Fruit fly (Drosophila melanogaster) whole organism, pupa: ENCODE results near the gene tst.

Source experiments
- CG10348 ChIP-seq: fragments of 200-800 bp; sonication (Bioruptor generic); IDR thresholded peaks from 2 replicates; pipeline ENCODE4 v1.3.6; 2022; ENCODE audit warnings: missing biosample characterization, missing genetic modification characterization
- CG12605 ChIP-seq: fragments of 200-800 bp; sonication (Bioruptor generic); IDR thresholded peaks from 2 replicates; pipeline ENCODE4 v1.3.6; 2022; ENCODE audit warnings: missing biosample characterization, missing genetic modification characterization
- CG13204 ChIP-seq: fragments of 200-800 bp; sonication (Bioruptor generic); optimal IDR thresholded peaks from 2 replicates; lab custom pipeline; 2018; ENCODE audit warnings: missing biosample characterization, mild to moderate bottlenecking, missing genetic modification characterization, moderate library complexity
- CG14655 ChIP-seq: fragments of 200-800 bp; sonication (Bioruptor generic); optimal IDR thresholded peaks from 3 replicates; lab custom pipeline; 2017; ENCODE audit warnings: mild to moderate bottlenecking, missing biosample characterization, missing genetic modification reagents, missing genetic modification characterization
- CG15710 ChIP-seq: fragments of 200-800 bp; sonication (Bioruptor generic); optimal IDR thresholded peaks from 2 replicates; lab custom pipeline; 2018; ENCODE audit warnings: missing biosample characterization, mild to moderate bottlenecking, missing genetic modification characterization, moderate library complexity
- CG17806 ChIP-seq: fragments of 200-800 bp; sonication (Bioruptor generic); optimal IDR thresholded peaks from 2 replicates; lab custom pipeline; 2018; ENCODE audit warnings: missing biosample characterization, mild to moderate bottlenecking, missing genetic modification characterization, moderate library complexity
- CG32121 ChIP-seq: fragments of 200-800 bp; sonication (Bioruptor generic); IDR thresholded peaks from 2 replicates; pipeline ENCODE4 v1.3.6; 2022; ENCODE audit warnings: missing biosample characterization, missing genetic modification characterization
- CG34367 ChIP-seq: fragments of 200-800 bp; sonication (Bioruptor generic); optimal IDR thresholded peaks from 2 replicates; lab custom pipeline; 2018; ENCODE audit warnings: missing biosample characterization, mild to moderate bottlenecking, missing genetic modification characterization
- CG4496 ChIP-seq: fragments of 200-800 bp; sonication (Bioruptor generic); IDR thresholded peaks from 3 replicates; pipeline ENCODE4 v1.3.6; 2022; ENCODE audit warnings: missing biosample characterization, missing genetic modification characterization
- CG8159 ChIP-seq: fragments of 200-800 bp; sonication (Bioruptor generic); optimal IDR thresholded peaks from 3 replicates; lab custom pipeline; 2018; ENCODE audit warnings: missing biosample characterization, mild to moderate bottlenecking, missing genetic modification characterization, moderate library complexity
- CG8301 ChIP-seq: fragments of 200-800 bp; sonication (Bioruptor generic); optimal IDR thresholded peaks from 2 replicates; lab custom pipeline; 2018; ENCODE audit warnings: missing biosample characterization, mild to moderate bottlenecking, missing genetic modification characterization
- CG9948 ChIP-seq: fragments of 200-800 bp; sonication (Bioruptor generic); optimal IDR thresholded peaks from 2 replicates; lab custom pipeline; 2018; ENCODE audit warnings: missing biosample characterization, mild to moderate bottlenecking, missing genetic modification characterization, moderate library complexity
- D1 ChIP-seq: fragments of 200-800 bp; sonication (Bioruptor generic); optimal IDR thresholded peaks from 2 replicates; lab custom pipeline; 2018; ENCODE audit warnings: missing biosample characterization, mild to moderate bottlenecking, missing genetic modification characterization, moderate library complexity
- EcR ChIP-seq: fragments of 200-800 bp; sonication (Bioruptor generic); optimal IDR thresholded peaks from 3 replicates; lab custom pipeline; 2019; ENCODE audit warnings: missing biosample characterization, missing genetic modification characterization, mild to moderate bottlenecking, moderate library complexity, missing genetic modification reagents
- Ets98B ChIP-seq: fragments of 200-800 bp; sonication (Bioruptor generic); IDR thresholded peaks from 2 replicates; pipeline ENCODE4 v1.3.6; 2022; ENCODE audit warnings: missing biosample characterization, missing genetic modification characterization
- Pif1A ChIP-seq: fragments of 200-800 bp; sonication (Bioruptor generic); optimal IDR thresholded peaks from 3 replicates; lab custom pipeline; 2016; ENCODE audit warnings: missing biosample characterization, missing genetic modification characterization
- Pif1B ChIP-seq: fragments of 200-800 bp; sonication (Bioruptor generic); optimal IDR thresholded peaks from 3 replicates; lab custom pipeline; 2016; ENCODE audit warnings: missing biosample characterization, missing genetic modification characterization
- Snoo ChIP-seq: fragments of 200-800 bp; sonication (Bioruptor generic); optimal IDR thresholded peaks from 3 replicates; lab custom pipeline; 2017; ENCODE audit warnings: missing biosample characterization, mild to moderate bottlenecking, missing genetic modification characterization, inconsistent platforms
- fd96Ca ChIP-seq: fragments of 200-800 bp; sonication (Bioruptor generic); IDR thresholded peaks from 3 replicates; pipeline ENCODE4 v1.3.6; 2022; ENCODE audit warnings: missing biosample characterization, missing genetic modification characterization
- gl ChIP-seq: fragments of 200-800 bp; sonication (Bioruptor generic); optimal IDR thresholded peaks from 2 replicates; lab custom pipeline; 2018; ENCODE audit warnings: missing biosample characterization, mild to moderate bottlenecking, missing genetic modification characterization
- rn ChIP-seq: fragments of 200-800 bp; sonication (Bioruptor generic); IDR thresholded peaks from 2 replicates; pipeline ENCODE4 v1.3.6; 2022; ENCODE audit warnings: missing biosample characterization, missing genetic modification characterization

The tst gene

DNA sequence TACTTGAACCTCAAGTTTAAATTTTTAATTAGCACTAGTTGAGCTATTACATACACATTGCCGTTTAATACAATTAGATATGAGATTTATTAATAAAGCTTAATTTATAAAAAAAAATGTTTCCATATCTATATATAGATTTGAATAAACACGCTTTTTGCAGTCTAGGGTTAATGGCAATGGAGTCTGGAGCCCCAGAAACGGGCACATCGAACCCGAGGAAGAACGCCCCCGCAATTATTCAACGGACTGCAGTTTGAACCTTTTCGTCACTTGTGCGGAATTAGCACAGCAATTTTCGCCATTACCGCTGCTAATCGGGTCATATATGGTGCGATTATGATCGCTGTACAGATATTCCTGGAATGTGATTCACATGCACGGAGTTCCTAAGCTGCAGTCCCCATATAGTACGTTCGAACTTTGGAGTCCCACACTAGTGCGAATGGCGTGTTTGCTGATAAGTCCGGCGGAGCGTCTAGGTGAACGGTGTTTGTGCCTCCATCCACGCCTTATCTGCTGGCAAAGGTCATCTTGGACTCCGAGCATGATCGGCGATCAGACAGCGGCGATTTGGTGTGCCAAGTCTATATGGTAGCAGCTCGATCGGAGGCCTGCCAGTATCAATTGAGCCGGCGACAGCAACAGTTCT, 8.9 kb downstream of the tst start, which contains the start of gene Lsd-1:
Lsd-1 (plus strand) TSS at position 236 of the 652 bp plus-strand sequence.
- TF ChIP-seq CG9948 (tag; lab: Kevin White, UChicago) (peak; percentile 33), Ets98B (GFP tag; lab: Robert Waterston, UW) (peak; percentile 22; the same call in 1 of the 2 replicates), CG8301 (peak; percentile 41), D1 (tag; lab: Kevin White, UChicago) (no peak), CG10348 (GFP tag; lab: Robert Waterston, UW) (no peak), Pif1A (GFP tag; lab: Kevin White, UChicago) (peak; percentile 20), CG14655 (GFP tag; lab: Kevin White, UChicago) (no peak), CG4496 (GFP tag; lab: Robert Waterston, UW) (peak; percentile 36; the same call in 1 of the 3 replicates), CG17806 (peak; percentile 47), CG15710 (tag; lab: Kevin White, UChicago) (peak; percentile 62), rn (GFP tag; lab: Robert Waterston, UW) (no peak), CG13204 (GFP tag; lab: Kevin White, UChicago) (peak; percentile 28), CG12605 (no peak; the same call in 1 of the 2 replicates), Snoo (tag; lab: Kevin White, UChicago) (peak; percentile 21), gl (tag; lab: Kevin White, UChicago) (peak; percentile 71), CG8159 (tag; lab: Kevin White, UChicago) (peak; percentile 75), CG34367 (peak; percentile 43), CG32121 (GFP tag; lab: Robert Waterston, UW) (peak; percentile 50), fd96Ca (GFP tag; lab: Robert Waterston, UW) (no peak), Pif1B (peak; percentile 5), EcR (GFP tag; lab: Kevin White, UChicago) (peak; percentile 80)

DNA sequence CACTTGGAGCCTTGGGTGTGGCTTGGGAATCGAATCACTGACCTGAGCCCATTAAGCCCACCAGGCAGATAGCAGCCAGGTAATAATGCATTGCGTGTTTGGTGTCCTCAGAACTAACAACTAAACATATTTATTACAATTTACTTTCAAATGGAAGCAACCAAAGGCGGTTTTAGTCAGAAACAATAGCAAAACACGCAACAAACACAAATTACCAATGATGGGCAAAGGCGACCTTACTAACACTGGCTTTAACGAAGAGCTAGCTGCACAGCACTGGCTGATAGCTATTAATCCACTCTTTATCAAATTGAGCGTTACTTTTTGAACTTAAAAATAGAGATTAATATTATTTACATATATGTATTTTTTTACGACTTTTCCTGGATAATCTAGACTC, 9.6 kb downstream of the tst start, which contains the start of gene udt:
udt (minus strand) TSS at position 249 of the 400 bp plus-strand sequence.
- TF ChIP-seq CG15710 (tag; lab: Kevin White, UChicago) = no peak
- TF ChIP-seq CG13204 (GFP tag; lab: Kevin White, UChicago) = no peak
- TF ChIP-seq CG12605 = no peak
- TF ChIP-seq, all 21 proteins: peak for 0

- TF ChIP-seq CG10348 (GFP tag; lab: Robert Waterston, UW) = no peak
- TF ChIP-seq Snoo (tag; lab: Kevin White, UChicago) = peak; percentile 32
Observed at dm6 chr3R:23760219-23761018, 12.2 kb downstream of the tst start, which contains the start of gene SdhD. Gene SdhD, minus strand, starts transcription at chr3R:23760600.

DNA sequence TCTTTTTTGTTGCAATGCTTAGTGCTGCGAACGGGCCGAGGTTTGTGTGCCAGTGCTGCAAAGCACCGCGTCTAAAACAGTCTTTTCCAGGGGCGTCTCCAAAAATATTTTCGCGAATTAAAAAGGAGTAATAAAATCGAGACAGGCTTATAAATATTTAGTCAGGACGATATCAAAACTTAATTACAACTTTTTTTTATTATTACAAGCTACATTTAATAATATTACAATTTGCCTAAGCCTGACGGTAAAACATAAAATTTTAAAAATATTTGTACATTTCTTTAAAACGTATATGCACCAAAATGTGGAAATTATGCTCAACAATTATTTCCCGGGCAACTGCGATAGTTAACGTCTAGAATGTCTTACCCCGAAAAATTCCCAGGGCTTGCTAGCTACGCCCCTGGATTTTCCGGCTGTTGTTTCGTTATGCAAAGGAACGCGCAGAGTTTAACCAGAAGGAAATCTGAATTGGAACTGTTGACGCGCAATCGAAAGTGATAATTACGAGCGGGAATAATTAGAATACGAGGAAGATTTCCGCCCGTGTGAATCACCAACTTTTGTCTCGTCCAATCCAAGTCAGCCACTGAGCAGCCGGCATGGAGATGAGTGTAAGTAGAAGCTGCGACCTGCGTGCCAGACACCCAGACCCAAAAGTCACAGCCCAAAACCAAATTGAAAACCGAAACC, 14.6 kb downstream of the tst start, which contains the start of the genes PTPMT1 and Hrd3:
PTPMT1 (plus strand) TSS at position 428 of the 696 bp plus-strand sequence.
Hrd3 (minus strand) TSS at position 646 of the 696 bp plus-strand sequence.
- TF ChIP-seq gl (tag; lab: Kevin White, UChicago) (peak; percentile 91), rn (GFP tag; lab: Robert Waterston, UW) (peak; percentile 92), CG32121 (GFP tag; lab: Robert Waterston, UW) (peak; percentile 95), CG12605 (peak; percentile 88), CG17806 (peak; percentile 97), CG13204 (GFP tag; lab: Kevin White, UChicago) (peak; percentile 95), EcR (GFP tag; lab: Kevin White, UChicago) (peak; percentile 47), CG8159 (tag; lab: Kevin White, UChicago) (peak; percentile 99), CG34367 (peak; percentile 97), CG8301 (peak; percentile 98), Pif1A (GFP tag; lab: Kevin White, UChicago) (peak; percentile 99), CG10348 (GFP tag; lab: Robert Waterston, UW) (peak; percentile 93), Snoo (tag; lab: Kevin White, UChicago) (peak; percentile 98), Pif1B (peak; percentile 99), CG4496 (GFP tag; lab: Robert Waterston, UW) (peak; percentile 97), fd96Ca (GFP tag; lab: Robert Waterston, UW) (peak; percentile 94), CG14655 (GFP tag; lab: Kevin White, UChicago) (peak; percentile 100), CG15710 (tag; lab: Kevin White, UChicago) (peak; percentile 99), CG9948 (tag; lab: Kevin White, UChicago) (peak; percentile 99), D1 (tag; lab: Kevin White, UChicago) (no peak), Ets98B (GFP tag; lab: Robert Waterston, UW) (peak; percentile 91)

DNA sequence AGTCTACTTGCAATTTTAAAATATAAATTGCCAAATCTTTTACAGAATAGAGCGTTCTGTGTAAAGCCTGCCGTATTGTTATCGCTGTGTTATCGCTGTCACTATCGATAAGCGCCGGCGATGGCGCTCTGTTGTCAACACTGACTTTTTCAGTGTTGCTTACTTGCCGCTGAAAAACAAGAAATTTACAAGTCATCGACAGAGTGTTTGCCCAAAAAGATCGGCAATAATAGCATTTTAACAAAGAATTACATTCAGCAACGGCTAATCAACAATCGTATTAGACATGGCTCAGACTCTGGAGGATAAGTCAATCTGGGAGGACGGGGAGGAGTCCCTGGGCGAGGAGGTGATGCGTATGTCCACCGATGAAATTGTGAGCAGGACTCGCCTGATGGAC, 19.9 kb downstream of the tst start, which contains the start of the genes RanBP3 and Rpt5:
RanBP3 (minus strand) TSS at position 107 of the 400 bp plus-strand sequence.
Rpt5 (plus strand) TSS at position 149 of the 400 bp plus-strand sequence.
- TF ChIP-seq EcR (GFP tag; lab: Kevin White, UChicago) = peak; percentile 6
- TF ChIP-seq Ets98B (GFP tag; lab: Robert Waterston, UW) = peak; percentile 58
- TF ChIP-seq CG32121 (GFP tag; lab: Robert Waterston, UW) = peak; percentile 20; the same call in 1 of the 2 replicates
- TF ChIP-seq CG15710 (tag; lab: Kevin White, UChicago) = peak; percentile 39
- peak; percentile 29; the same call in 1 of the 3 replicates for TF ChIP-seq CG4496 (GFP tag; lab: Robert Waterston, UW)
- no peak for TF ChIP-seq CG8159 (tag; lab: Kevin White, UChicago)
- TF ChIP-seq fd96Ca (GFP tag; lab: Robert Waterston, UW) = peak; percentile 28; the same call in 1 of the 3 replicates
- TF ChIP-seq gl (tag; lab: Kevin White, UChicago) = no peak
- peak; percentile 40 for TF ChIP-seq Snoo (tag; lab: Kevin White, UChicago)
- peak; percentile 6 for TF ChIP-seq CG17806
- TF ChIP-seq, all 21 proteins: peak for 8
